Fruit fly (Drosophila melanogaster) whole organism, adult: ENCODE data around the gene sau.

Experiments
- CG11617 ChIP-seq: fragments of 200-800 bp; sonication (Bioruptor generic); optimal IDR thresholded peaks from 2 replicates; lab custom pipeline; 2017; ENCODE audit warnings: mild to moderate bottlenecking, missing biosample characterization, missing genetic modification reagents, missing genetic modification characterization
- CG12768 ChIP-seq: fragments of 200-800 bp; sonication (Bioruptor generic); optimal IDR thresholded peaks from 2 replicates; lab custom pipeline; 2017; ENCODE audit warnings: missing biosample characterization, missing genetic modification characterization, mild to moderate bottlenecking, moderate library complexity, missing genetic modification reagents
- CG14711 ChIP-seq: fragments of 200-800 bp; sonication (Bioruptor generic); optimal IDR thresholded peaks from 2 replicates; lab custom pipeline; 2018; ENCODE audit warnings: missing biosample characterization, mild to moderate bottlenecking, missing genetic modification characterization, moderate library complexity
- CG1620 ChIP-seq: fragments of 200-800 bp; sonication (Bioruptor generic); optimal IDR thresholded peaks from 2 replicates; lab custom pipeline; 2016; ENCODE audit warnings: missing biosample characterization, missing genetic modification characterization
- CG33017 ChIP-seq: fragments of 200-800 bp; sonication (Bioruptor generic); optimal IDR thresholded peaks from 2 replicates; lab custom pipeline; 2018; ENCODE audit warnings: missing biosample characterization, mild to moderate bottlenecking, missing genetic modification characterization, moderate library complexity
- CG5204 ChIP-seq: fragments of 200-800 bp; sonication (Bioruptor generic); optimal IDR thresholded peaks from 2 replicates; lab custom pipeline; 2016; ENCODE audit warnings: missing biosample characterization, missing genetic modification characterization
- CG7045 ChIP-seq: fragments of 200-800 bp; sonication (Bioruptor generic); optimal IDR thresholded peaks from 2 replicates; lab custom pipeline; 2017; ENCODE audit warnings: missing biosample characterization, mild to moderate bottlenecking, missing genetic modification characterization
- CG7101 ChIP-seq: fragments of 200-800 bp; sonication (Bioruptor generic); optimal IDR thresholded peaks from 2 replicates; lab custom pipeline; 2018; ENCODE audit warnings: missing biosample characterization, mild to moderate bottlenecking, missing genetic modification characterization, moderate library complexity
- Clk ChIP-seq: fragments of 200-800 bp; sonication (Bioruptor generic); optimal IDR thresholded peaks from 2 replicates; lab custom pipeline; 2017; ENCODE audit warnings: missing biosample characterization, missing genetic modification characterization
- Crg-1 ChIP-seq: fragments of 200-800 bp; sonication (Bioruptor generic); optimal IDR thresholded peaks from 2 replicates; lab custom pipeline; 2016; ENCODE audit warnings: missing biosample characterization, missing genetic modification characterization
- Hr96 ChIP-seq: fragments of 200-800 bp; sonication (Bioruptor generic); optimal IDR thresholded peaks from 2 replicates; lab custom pipeline; 2016; ENCODE audit warnings: missing biosample characterization, missing genetic modification characterization
- Mnt ChIP-seq: fragments of 200-800 bp; sonication (Bioruptor generic); optimal IDR thresholded peaks from 2 replicates; lab custom pipeline; 2016; ENCODE audit warnings: missing biosample characterization, mild to moderate bottlenecking, missing genetic modification characterization
- bab1 ChIP-seq: fragments of 200-800 bp; sonication (Bioruptor generic); optimal IDR thresholded peaks from 3 replicates; lab custom pipeline; 2019; ENCODE audit warnings: missing biosample characterization, mild to moderate bottlenecking, missing genetic modification characterization, moderate library complexity
- cic ChIP-seq: fragments of 200-800 bp; sonication (Bioruptor generic); optimal IDR thresholded peaks from 2 replicates; lab custom pipeline; 2017; ENCODE audit warnings: missing biosample characterization, mild to moderate bottlenecking, missing genetic modification characterization, moderate library complexity
- cnc ChIP-seq, 2 experiments: fragments of >200 bp; optimal IDR thresholded peaks; 2 replicates each; lab custom pipeline; 2017
- kay ChIP-seq: fragments of 200-800 bp; sonication (Bioruptor generic); peaks from one replicate; lab custom pipeline; 2016; ENCODE audit warnings: missing biosample characterization, missing genetic modification characterization, borderline replicate concordance
- ovo ChIP-seq: fragments of 200-800 bp; sonication (Bioruptor generic); optimal IDR thresholded peaks from 2 replicates; lab custom pipeline; 2016; ENCODE audit warnings: missing biosample characterization, missing genetic modification characterization
- pad ChIP-seq: fragments of 200-800 bp; sonication (Bioruptor generic); optimal IDR thresholded peaks from 3 replicates; lab custom pipeline; 2017; ENCODE audit warnings: missing biosample characterization, missing genetic modification characterization, mild to moderate bottlenecking, moderate library complexity, missing genetic modification reagents
- tj ChIP-seq: fragments of 200-800 bp; sonication (Bioruptor generic); optimal IDR thresholded peaks from 3 replicates; lab custom pipeline; 2017; ENCODE audit warnings: missing biosample characterization, mild to moderate bottlenecking, missing genetic modification characterization, moderate library complexity
- toe ChIP-seq: fragments of 200-800 bp; sonication (Bioruptor generic); optimal IDR thresholded peaks from 2 replicates; lab custom pipeline; 2016; ENCODE audit warnings: missing biosample characterization, missing genetic modification characterization

sau gene

dm6 chr2L:2239284-2239683 lies 13.1 kb downstream of the sau start, which contains the start of gene Tengl2:
Gene Tengl2 (minus strand): TSS chr2L:2239384.
- no peak for TF ChIP-seq bab1 (GFP tag; lab: Kevin White, UChicago)
- no peak for TF ChIP-seq CG11617 (GFP tag; lab: Kevin White, UChicago)
- TF ChIP-seq toe (GFP tag; lab: Kevin White, UChicago): no peak
- TF ChIP-seq cnc (optimal IDR thresholded peaks at IDR 0.05; lab: Kevin White, UChicago): no peak
- no peak for TF ChIP-seq cic (GFP tag; lab: Kevin White, UChicago)
- TF ChIP-seq Hr96: no peak
- TF ChIP-seq CG7045 (GFP tag; lab: Kevin White, UChicago): no peak
- no peak for TF ChIP-seq CG33017 (tag; lab: Kevin White, UChicago)
- TF ChIP-seq pad (GFP tag; lab: Kevin White, UChicago): no peak
- TF ChIP-seq CG12768 (GFP tag; lab: Kevin White, UChicago): no peak
- TF ChIP-seq CG5204 (GFP tag; lab: Kevin White, UChicago): no peak
- TF ChIP-seq Clk (GFP tag; lab: Kevin White, UChicago): no peak
- no peak for TF ChIP-seq ovo (GFP tag; lab: Kevin White, UChicago)
- no peak for TF ChIP-seq tj (GFP tag; lab: Kevin White, UChicago)

DNA sequence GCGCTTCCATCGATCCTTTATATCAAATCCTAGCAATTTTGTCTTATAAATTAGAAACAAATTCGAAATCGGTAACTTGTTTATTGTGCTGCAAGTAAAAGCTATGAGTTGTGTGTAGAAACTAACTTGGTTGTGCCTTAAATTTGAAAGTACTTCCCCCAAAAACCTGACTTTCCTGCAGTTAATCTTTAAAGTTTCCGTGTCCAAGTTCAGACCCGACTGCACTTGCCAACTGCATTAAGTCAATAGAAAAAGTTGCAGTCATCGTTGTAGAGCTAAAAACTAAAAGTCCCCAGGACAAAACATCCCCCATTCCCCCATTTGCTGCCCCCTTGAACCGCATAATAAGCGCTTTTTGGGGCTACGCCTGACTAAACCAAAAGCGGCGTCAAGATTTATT lies 14.4 kb downstream of the sau start, which contains the start of gene Tengl1:
Tengl1 (minus strand) TSS at position 101 of the 400 bp plus-strand sequence.
- no peak for TF ChIP-seq CG1620
- no peak for TF ChIP-seq Hr96
- no peak for TF ChIP-seq CG7045 (GFP tag; lab: Kevin White, UChicago)
- TF ChIP-seq cnc (optimal IDR thresholded peaks at IDR 0.05; lab: Kevin White, UChicago): no peak
- TF ChIP-seq bab1 (GFP tag; lab: Kevin White, UChicago): no peak
- TF ChIP-seq pad (GFP tag; lab: Kevin White, UChicago): no peak
- no peak for TF ChIP-seq ovo (GFP tag; lab: Kevin White, UChicago)
- TF ChIP-seq CG12768 (GFP tag; lab: Kevin White, UChicago): no peak
- no peak for TF ChIP-seq Crg-1 (GFP tag; lab: Kevin White, UChicago)
- no peak for TF ChIP-seq Clk (GFP tag; lab: Kevin White, UChicago)
- no peak for TF ChIP-seq tj (GFP tag; lab: Kevin White, UChicago)
- TF ChIP-seq toe (GFP tag; lab: Kevin White, UChicago): no peak
- no peak for TF ChIP-seq CG5204 (GFP tag; lab: Kevin White, UChicago)
- TF ChIP-seq CG11617 (GFP tag; lab: Kevin White, UChicago): no peak

- no peak for TF ChIP-seq toe (GFP tag; lab: Kevin White, UChicago)
- TF ChIP-seq ovo (GFP tag; lab: Kevin White, UChicago): peak; percentile 27
- TF ChIP-seq bab1 (GFP tag; lab: Kevin White, UChicago): no peak
Observed at dm6 chr2L:2242139-2242538, 16.0 kb downstream of the sau start, which contains the start of gene CG4267. Gene CG4267 (plus strand): TSS chr2L:2242378.

DNA sequence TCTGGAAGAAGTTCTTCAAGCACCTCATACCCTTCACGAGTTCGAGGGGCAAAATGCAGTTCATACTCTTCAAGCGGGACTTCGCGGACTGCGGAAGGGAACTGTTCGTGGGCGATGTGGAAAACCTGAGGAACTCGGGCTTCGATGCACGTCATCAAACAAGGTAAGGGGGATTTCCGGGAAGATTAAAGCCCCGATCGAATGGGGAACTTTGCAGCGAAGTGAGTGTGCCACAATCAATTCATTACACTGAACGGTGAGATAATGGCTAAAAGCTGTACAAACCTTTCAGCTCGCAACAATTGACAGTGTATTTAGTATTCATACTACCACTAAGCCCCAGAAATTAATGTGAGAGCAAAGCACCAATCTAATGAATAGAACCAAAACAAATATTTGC lies 16.6 kb downstream of the sau start:
- TF ChIP-seq bab1 (GFP tag; lab: Kevin White, UChicago) (no peak), CG7101 (no peak), kay (GFP tag; lab: Kevin White, UChicago) (no peak), Mnt (GFP tag; lab: Kevin White, UChicago) (no peak), tj (GFP tag; lab: Kevin White, UChicago) (no peak), cic (GFP tag; lab: Kevin White, UChicago) (no peak), CG1620 (no peak), CG33017 (tag; lab: Kevin White, UChicago) (no peak), Clk (GFP tag; lab: Kevin White, UChicago) (no peak), CG12768 (GFP tag; lab: Kevin White, UChicago) (no peak), Crg-1 (GFP tag; lab: Kevin White, UChicago) (no peak), CG7045 (GFP tag; lab: Kevin White, UChicago) (no peak), cnc (optimal IDR thresholded peaks at IDR 0.05; lab: Kevin White, UChicago) (no peak), Hr96 (no peak), CG5204 (GFP tag; lab: Kevin White, UChicago) (no peak)

DNA sequence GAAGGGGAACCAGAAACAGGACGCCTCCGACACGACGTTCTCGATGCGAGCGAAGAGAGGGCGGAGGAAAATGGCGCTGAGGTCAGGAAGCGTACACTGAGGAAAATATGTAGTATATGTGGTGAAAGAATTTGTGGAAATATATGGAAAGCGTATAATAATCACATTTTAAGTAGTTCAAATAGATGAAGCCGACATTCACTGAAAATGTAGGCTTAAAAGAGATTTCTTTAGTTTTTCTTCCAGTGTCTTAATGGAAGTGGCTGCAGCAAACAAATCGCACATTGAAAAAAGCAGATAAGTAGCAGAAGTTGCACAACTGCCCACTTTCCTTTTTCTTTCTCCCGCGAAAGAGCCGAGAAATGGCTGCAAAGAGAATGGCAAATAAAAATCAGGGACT lies 23.4 kb downstream of the sau start:
- TF ChIP-seq CG14711 (tag; lab: Kevin White, UChicago) (no peak), bab1 (GFP tag; lab: Kevin White, UChicago) (no peak), CG12768 (GFP tag; lab: Kevin White, UChicago) (no peak), kay (GFP tag; lab: Kevin White, UChicago) (no peak), CG1620 (no peak), cic (GFP tag; lab: Kevin White, UChicago) (no peak), Clk (GFP tag; lab: Kevin White, UChicago) (no peak), CG11617 (GFP tag; lab: Kevin White, UChicago) (no peak), CG33017 (tag; lab: Kevin White, UChicago) (no peak), ovo (GFP tag; lab: Kevin White, UChicago) (no peak), tj (GFP tag; lab: Kevin White, UChicago) (no peak)

DNA sequence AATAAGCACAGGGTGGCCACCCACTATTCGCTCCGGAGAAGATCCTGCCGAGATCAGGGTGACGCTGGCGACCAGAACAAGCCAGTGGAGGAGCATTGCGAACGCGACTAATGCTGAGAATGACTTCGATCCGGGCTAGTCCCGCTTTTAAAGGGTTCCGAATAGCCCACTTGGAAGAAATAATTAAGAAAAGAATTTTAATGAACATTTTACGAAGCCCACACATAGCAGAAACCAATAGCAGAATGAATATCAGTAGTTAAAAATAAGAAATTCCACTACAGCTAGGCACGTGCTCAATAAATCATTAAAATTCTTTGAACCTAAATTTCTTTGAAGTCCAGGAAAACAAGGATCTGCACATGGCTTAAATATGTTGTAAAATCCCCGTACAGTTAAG lies 25.0 kb downstream of the sau start, which contains the start of gene Ser12:
Ser12 (minus strand) TSS at position 101 of the 400 bp plus-strand sequence.
- TF ChIP-seq cnc (optimal IDR thresholded peaks at IDR 0.05; lab: Kevin White, UChicago): no peak
- TF ChIP-seq Mnt (GFP tag; lab: Kevin White, UChicago): no peak
- TF ChIP-seq CG5204 (GFP tag; lab: Kevin White, UChicago): no peak
- TF ChIP-seq CG12768 (GFP tag; lab: Kevin White, UChicago): no peak
- TF ChIP-seq Hr96: no peak
- no peak for TF ChIP-seq CG7045 (GFP tag; lab: Kevin White, UChicago)
- TF ChIP-seq pad (GFP tag; lab: Kevin White, UChicago): no peak
- no peak for TF ChIP-seq toe (GFP tag; lab: Kevin White, UChicago)
